Fruit fly (Drosophila melanogaster) whole organism, embryonic: ENCODE data around the gene CG42716.

Experiments
- BtbVII ChIP-seq: fragments of 200-800 bp; sonication (Bioruptor generic); optimal IDR thresholded peaks from 3 replicates; lab custom pipeline; 2017; ENCODE audit warnings: missing biosample characterization, mild to moderate bottlenecking, missing genetic modification characterization
- C15 ChIP-seq: fragments of 200-800 bp; sonication (Bioruptor generic); IDR thresholded peaks from 3 replicates; pipeline ENCODE4 v1.3.6; 2022; ENCODE audit warnings: missing biosample characterization, missing genetic modification characterization
- CG10366 ChIP-seq: fragments of 200-800 bp; sonication (Bioruptor generic); IDR thresholded peaks from 2 replicates; pipeline ENCODE4 v1.3.6; 2022; ENCODE audit warnings: missing biosample characterization, missing genetic modification characterization
- CG10654 ChIP-seq: fragments of 200-800 bp; sonication (Bioruptor generic); optimal IDR thresholded peaks from 2 replicates; lab custom pipeline; 2016; ENCODE audit warnings: missing biosample characterization, missing genetic modification characterization
- CG11247 ChIP-seq: fragments of 200-800 bp; sonication (Bioruptor generic); IDR thresholded peaks from 2 replicates; pipeline ENCODE4 v1.3.6; 2022; ENCODE audit warnings: missing biosample characterization, missing genetic modification characterization
- CG15011 ChIP-seq: fragments of 200-800 bp; sonication (Bioruptor generic); optimal IDR thresholded peaks from 3 replicates; lab custom pipeline; 2018; ENCODE audit warnings: missing biosample characterization, mild to moderate bottlenecking, missing genetic modification characterization
- CG16863 ChIP-seq: fragments of 200-800 bp; sonication (Bioruptor generic); optimal IDR thresholded peaks from 3 replicates; lab custom pipeline; 2016; ENCODE audit warnings: missing biosample characterization, missing genetic modification characterization
- CG17186 ChIP-seq: fragments of 200-800 bp; sonication (Bioruptor generic); optimal IDR thresholded peaks from 3 replicates; lab custom pipeline; 2017; ENCODE audit warnings: missing biosample characterization, missing genetic modification reagents, missing genetic modification characterization
- CG17359 ChIP-seq: fragments of 200-800 bp; sonication (Bioruptor generic); optimal IDR thresholded peaks from 3 replicates; lab custom pipeline; 2018; ENCODE audit warnings: missing biosample characterization, mild to moderate bottlenecking, missing genetic modification characterization, moderate library complexity
- CG17802 ChIP-seq: fragments of 200-800 bp; sonication (Bioruptor generic); optimal IDR thresholded peaks from 2 replicates; lab custom pipeline; 2018; ENCODE audit warnings: missing biosample characterization, mild to moderate bottlenecking, missing genetic modification characterization, moderate library complexity
- CG2202 ChIP-seq: fragments of 200-800 bp; sonication (Bioruptor generic); optimal IDR thresholded peaks from 2 replicates; lab custom pipeline; 2018; ENCODE audit warnings: missing biosample characterization, mild to moderate bottlenecking, missing genetic modification characterization
- CG32767 ChIP-seq: fragments of 200-800 bp; sonication (Bioruptor generic); IDR thresholded peaks from 2 replicates; pipeline ENCODE4 v1.3.6; 2022; ENCODE audit warnings: missing biosample characterization, missing genetic modification characterization
- CG4282 ChIP-seq: fragments of 200-800 bp; sonication (Bioruptor generic); optimal IDR thresholded peaks from 2 replicates; lab custom pipeline; 2016; ENCODE audit warnings: missing biosample characterization, missing genetic modification characterization
- CG7745 ChIP-seq: fragments of 200-800 bp; sonication (Bioruptor generic); optimal IDR thresholded peaks from 2 replicates; lab custom pipeline; 2018; ENCODE audit warnings: missing biosample characterization, mild to moderate bottlenecking, missing genetic modification characterization, moderate library complexity
- CG8089 ChIP-seq: fragments of 200-800 bp; sonication (Bioruptor generic); optimal IDR thresholded peaks from 3 replicates; lab custom pipeline; 2016; ENCODE audit warnings: missing biosample characterization, missing genetic modification characterization
- CG9817 ChIP-seq: fragments of 200-800 bp; sonication (Bioruptor generic); optimal IDR thresholded peaks from 2 replicates; lab custom pipeline; 2018; ENCODE audit warnings: missing biosample characterization, mild to moderate bottlenecking, missing genetic modification characterization, moderate library complexity
- Dfd ChIP-seq, 2 experiments: fragments of >200 bp; optimal IDR thresholded peaks; 2 replicates each; lab custom pipeline; 2017; ENCODE audit warnings: missing biosample characterization in 2 of 2, missing genetic modification characterization in 2 of 2
- Dip2 ChIP-seq: fragments of 200-800 bp; sonication (Bioruptor generic); IDR thresholded peaks from 2 replicates; pipeline ENCODE4 v1.3.6; 2022; ENCODE audit warnings: missing biosample characterization, missing genetic modification characterization
- Doc2 ChIP-seq: fragments of 200-800 bp; sonication (Bioruptor generic); IDR thresholded peaks from 2 replicates; pipeline ENCODE4 v1.3.6; 2022; ENCODE audit warnings: missing biosample characterization, missing genetic modification characterization
- Dp ChIP-seq: fragments of 200-800 bp; sonication (Bioruptor generic); optimal IDR thresholded peaks from 2 replicates; lab custom pipeline; 2018; ENCODE audit warnings: missing biosample characterization, mild to moderate bottlenecking, missing genetic modification characterization, moderate library complexity
- Eip74EF ChIP-seq, 2 experiments: fragments of 200-800 bp in 1 of 2; fragments of >200 bp in 1 of 2; sonication (Bioruptor generic) in 1 of 2; optimal IDR thresholded peaks; 2 replicates each; lab custom pipeline; 2017 to 2019; ENCODE audit warnings: missing biosample characterization in 2 of 2, missing genetic modification characterization in 2 of 2, mild to moderate bottlenecking in 1 of 2, moderate library complexity in 1 of 2
- GATAe ChIP-seq: fragments of 200-800 bp; sonication (Bioruptor generic); conservative IDR thresholded peaks from 2 replicates; pipeline ENCODE4 v1.3.6; 2022; ENCODE audit warnings: missing biosample characterization, missing genetic modification characterization
- Gsc ChIP-seq: fragments of 200-800 bp; sonication (Bioruptor generic); IDR thresholded peaks from 2 replicates; pipeline ENCODE4 v1.3.6; 2022; ENCODE audit warnings: missing biosample characterization, missing genetic modification characterization
- HHEX ChIP-seq: fragments of 200-800 bp; sonication (Bioruptor generic); optimal IDR thresholded peaks from 3 replicates; lab custom pipeline; 2017; ENCODE audit warnings: missing biosample characterization, mild to moderate bottlenecking, missing genetic modification characterization, missing genetic modification reagents
- HLH3B ChIP-seq: fragments of 200-800 bp; sonication (Bioruptor generic); IDR thresholded peaks from 2 replicates; pipeline ENCODE4 v1.3.6; 2022; ENCODE audit warnings: missing biosample characterization, missing genetic modification characterization
- Hr39 ChIP-seq: fragments of >200 bp; optimal IDR thresholded peaks from 2 replicates; lab custom pipeline; 2017
- Hsf ChIP-seq: fragments of 200-800 bp; sonication (Bioruptor generic); optimal IDR thresholded peaks from 3 replicates; lab custom pipeline; 2016; ENCODE audit warnings: missing biosample characterization, missing genetic modification characterization
- MESR4 ChIP-seq: fragments of 200-800 bp; sonication (Bioruptor generic); optimal IDR thresholded peaks from 2 replicates; lab custom pipeline; 2018; ENCODE audit warnings: missing biosample characterization, mild to moderate bottlenecking, missing genetic modification characterization, moderate library complexity
- Mad ChIP-seq: fragments of 200-800 bp; sonication (Bioruptor generic); optimal IDR thresholded peaks from 2 replicates; lab custom pipeline; 2016; ENCODE audit warnings: missing biosample characterization, missing genetic modification characterization
- Pdp1 ChIP-seq, 2 experiments: fragments of 200-800 bp; sonication (Bioruptor generic); optimal IDR thresholded peaks; 3 replicates each; lab custom pipeline; 2016; ENCODE audit warnings: missing biosample characterization in 2 of 2, missing genetic modification characterization in 2 of 2, mild to moderate bottlenecking in 1 of 2, moderate library complexity in 1 of 2
- Rx ChIP-seq: fragments of 200-800 bp; sonication (Bioruptor generic); IDR thresholded peaks from 2 replicates; pipeline ENCODE4 v1.3.6; 2022; ENCODE audit warnings: missing biosample characterization, missing genetic modification characterization
- Sry-δ ChIP-seq: fragments of 200-800 bp; sonication (Bioruptor generic); optimal IDR thresholded peaks from 2 replicates; lab custom pipeline; 2016; ENCODE audit warnings: missing biosample characterization, missing genetic modification characterization
- Tbp ChIP-seq: fragments of >200 bp; optimal IDR thresholded peaks from 2 replicates; lab custom pipeline; 2018; ENCODE audit warnings: missing biosample characterization, missing genetic modification characterization
- bigmax ChIP-seq: fragments of 200-800 bp; sonication (Bioruptor generic); optimal IDR thresholded peaks from 2 replicates; lab custom pipeline; 2018; ENCODE audit warnings: missing biosample characterization, mild to moderate bottlenecking, missing genetic modification characterization
- ci ChIP-seq: fragments of 200-800 bp; sonication (Bioruptor generic); IDR thresholded peaks from 3 replicates; pipeline ENCODE4 v1.3.6; 2022; ENCODE audit warnings: missing biosample characterization, missing genetic modification characterization
- crc ChIP-seq: fragments of 200-800 bp; sonication (Bioruptor generic); optimal IDR thresholded peaks from 2 replicates; lab custom pipeline; 2016; ENCODE audit warnings: missing biosample characterization, missing genetic modification characterization
- crp ChIP-seq, 2 experiments: fragments of 200-800 bp; sonication (Bioruptor generic); optimal IDR thresholded peaks; 2 replicates in 1 of 2; 3 replicates in 1 of 2; lab custom pipeline; 2017; ENCODE audit warnings: missing biosample characterization in 2 of 2, missing genetic modification characterization in 2 of 2, mild to moderate bottlenecking in 1 of 2, moderate library complexity in 1 of 2
- en ChIP-seq: fragments of 200-800 bp; sonication (Bioruptor generic); optimal IDR thresholded peaks from 2 replicates; lab custom pipeline; 2016; ENCODE audit warnings: missing biosample characterization, missing genetic modification characterization
- her ChIP-seq: fragments of 200-800 bp; sonication (Bioruptor generic); optimal IDR thresholded peaks from 2 replicates; lab custom pipeline; 2016; ENCODE audit warnings: missing biosample characterization, missing genetic modification characterization
- hth ChIP-seq: fragments of >200 bp; optimal IDR thresholded peaks from 2 replicates; lab custom pipeline; 2017; ENCODE audit warnings: inconsistent platforms
- lilli ChIP-seq: fragments of 200-800 bp; sonication (Bioruptor generic); optimal IDR thresholded peaks from 3 replicates; lab custom pipeline; 2016; ENCODE audit warnings: missing biosample characterization, missing genetic modification characterization
- lov ChIP-seq, 2 experiments: fragments of 200-800 bp in 1 of 2; fragments of >200 bp in 1 of 2; sonication (Bioruptor generic) in 1 of 2; IDR thresholded peaks in 1 of 2; optimal IDR thresholded peaks in 1 of 2; 2 replicates in 1 of 2; 3 replicates in 1 of 2; pipeline versions ENCODE4 v1.3.6 to Lab custom; 2017 to 2022; ENCODE audit warnings: missing biosample characterization in 1 of 2, missing genetic modification characterization in 1 of 2
- otp ChIP-seq: fragments of 200-800 bp; sonication (Bioruptor generic); IDR thresholded peaks from 3 replicates; pipeline ENCODE4, ENCODE4 v1.3.6; 2022; ENCODE audit warnings: missing biosample characterization, missing genetic modification characterization
- ranshi ChIP-seq: fragments of 200-800 bp; sonication (Bioruptor generic); IDR thresholded peaks from 2 replicates; pipeline ENCODE4 v1.3.6; 2022; ENCODE audit warnings: missing biosample characterization, missing genetic modification characterization
- sisA ChIP-seq: fragments of 200-800 bp; sonication (Bioruptor generic); IDR thresholded peaks from 2 replicates; pipeline ENCODE4 v1.3.6; 2022; ENCODE audit warnings: missing biosample characterization, missing genetic modification characterization
- slp2 ChIP-seq: fragments of 200-800 bp; sonication (Bioruptor generic); optimal IDR thresholded peaks from 2 replicates; lab custom pipeline; 2016; ENCODE audit warnings: missing biosample characterization, missing genetic modification characterization
- ssp ChIP-seq: fragments of 200-800 bp; sonication (Bioruptor generic); IDR thresholded peaks from 2 replicates; pipeline ENCODE4 v1.3.6; 2022; ENCODE audit warnings: missing biosample characterization, missing genetic modification characterization
- tll ChIP-seq, 2 experiments: fragments of 200-800 bp in 1 of 2; fragments of >200 bp in 1 of 2; sonication (Bioruptor generic) in 1 of 2; optimal IDR thresholded peaks; 2 replicates each; lab custom pipeline; 2017 to 2019; ENCODE audit warnings: missing biosample characterization in 2 of 2, missing genetic modification characterization in 2 of 2, mild to moderate bottlenecking in 1 of 2, moderate library complexity in 1 of 2
- tx ChIP-seq: fragments of 200-800 bp; sonication (Bioruptor generic); optimal IDR thresholded peaks from 2 replicates; lab custom pipeline; 2016; ENCODE audit warnings: missing biosample characterization, missing genetic modification characterization
- zfh1 ChIP-seq: fragments of 200-800 bp; sonication (Bioruptor generic); IDR thresholded peaks from 3 replicates; pipeline ENCODE4 v1.3.6; 2022; ENCODE audit warnings: missing biosample characterization, missing genetic modification characterization
- zfh2 ChIP-seq: fragments of 200-800 bp; sonication (Bioruptor generic); optimal IDR thresholded peaks from 2 replicates; lab custom pipeline; 2016; ENCODE audit warnings: missing biosample characterization, missing genetic modification characterization

CG42716 gene

DNA sequence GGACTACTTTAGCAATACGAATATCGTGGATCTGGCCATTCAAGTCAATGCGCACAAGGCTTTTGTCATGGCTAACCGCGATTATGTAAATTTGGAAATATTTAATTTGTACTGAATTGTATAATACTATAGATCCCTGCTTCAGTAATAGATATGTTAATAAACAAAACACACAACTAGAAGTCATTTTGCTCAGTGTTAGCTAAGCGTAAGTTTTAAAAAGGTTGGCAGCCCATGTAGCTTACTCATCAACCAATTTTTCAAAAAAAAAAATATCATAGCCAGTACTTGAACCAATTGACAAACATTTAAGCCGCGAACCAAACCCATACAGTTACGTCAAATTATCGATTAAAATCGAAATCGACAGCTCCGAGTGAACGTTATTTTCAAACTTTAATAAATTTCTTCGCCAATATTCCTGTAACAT, 3.5 kb downstream of the CG42716 start (continued):
- TF ChIP-seq CG32767 (GFP tag; lab: Robert Waterston, UW) (no peak), lov (optimal IDR thresholded peaks at IDR 0.05; lab: Kevin White, UChicago) (no peak), lov (GFP tag; IDR thresholded peaks at IDR 0.05; lab: Robert Waterston, UW) (peak; percentile 76; the same call in 2 of the 3 replicates), bigmax (peak; percentile 11), Sry-δ (GFP tag; lab: Kevin White, UChicago) (peak; percentile 77), Tbp (no peak), HHEX (GFP tag; lab: Kevin White, UChicago) (peak; percentile 75), Dp (peak; percentile 62), CG17359 (peak; percentile 74), Rx (GFP tag; lab: Robert Waterston, UW) (peak; percentile 53; the same call in 1 of the 2 replicates), CG11247 (peak; percentile 70), ranshi (GFP tag; lab: Robert Waterston, UW) (peak; percentile 78; the same call in 1 of the 2 replicates), BtbVII (peak; percentile 33), her (GFP tag; lab: Kevin White, UChicago) (peak; percentile 71), Pdp1 (GFP tag; optimal IDR thresholded peaks at IDR 0.05; lab: Kevin White, UChicago) (peak; percentile 80 to 86), ssp (GFP tag; lab: Robert Waterston, UW) (peak; percentile 65; the same call in 1 of the 2 replicates), CG15011 (no peak), CG10366 (GFP tag; lab: Robert Waterston, UW) (peak; percentile 75), otp (GFP tag; lab: Robert Waterston, UW) (peak; percentile 60; the same call in 1 of the 3 replicates), sisA (GFP tag; lab: Robert Waterston, UW) (peak; percentile 81), Eip74EF (GFP tag; optimal IDR thresholded peaks at IDR 0.05; lab: Kevin White, UChicago) (peak in 1 of 2 experiments; percentile 65), MESR4 (GFP tag; lab: Kevin White, UChicago) (peak; percentile 45), zfh2 (GFP tag; lab: Kevin White, UChicago) (peak; percentile 62), Dfd (GFP tag; optimal IDR thresholded peaks at IDR 0.05; lab: Kevin White, UChicago) (no peak), lilli (peak; percentile 87), tx (GFP tag; lab: Kevin White, UChicago) (peak; percentile 43), CG8089 (peak; percentile 45), Mad (GFP tag; lab: Kevin White, UChicago) (peak; percentile 69), CG2202 (tag; lab: Kevin White, UChicago) (peak; percentile 42), CG17802 (tag; lab: Kevin White, UChicago) (peak; percentile 4), CG17186 (GFP tag; lab: Kevin White, UChicago) (peak; percentile 53), Dip2 (GFP tag; lab: Robert Waterston, UW) (no peak), CG16863 (GFP tag; lab: Kevin White, UChicago) (peak; percentile 56), Hsf (GFP tag; lab: Kevin White, UChicago) (peak; percentile 79), hth (lab: Kevin White, UChicago) (no peak)

DNA sequence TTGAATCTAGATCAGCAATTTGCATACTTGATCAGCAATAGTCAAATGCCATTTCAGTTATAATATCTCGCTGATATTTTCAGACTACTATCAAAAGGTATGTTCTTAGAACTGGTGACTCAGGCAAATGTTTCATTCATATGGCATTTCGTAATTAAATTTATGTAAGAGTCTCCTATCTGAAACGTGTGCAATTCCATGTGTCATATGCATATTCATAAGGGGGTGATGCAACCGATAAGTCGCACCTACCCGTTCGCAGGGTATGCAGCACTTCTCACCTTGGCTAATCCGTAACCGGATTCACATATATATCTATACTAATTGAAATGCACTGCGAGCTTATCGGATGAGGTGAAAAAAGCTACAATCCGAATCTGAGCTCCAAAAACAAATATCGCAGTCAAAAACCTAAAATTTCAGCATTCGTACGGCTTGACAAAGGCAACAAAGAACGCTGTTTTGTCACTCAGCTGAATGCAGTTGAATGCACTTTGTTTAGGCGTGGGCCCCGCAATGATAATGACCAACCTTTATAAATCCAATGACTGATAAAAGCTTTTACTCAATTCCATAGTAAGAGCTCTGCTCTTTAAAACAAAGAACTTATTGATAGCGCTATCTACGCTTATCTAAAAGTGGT, 4.2 kb downstream of the CG42716 start:
- TF ChIP-seq Hr39 (lab: Kevin White, UChicago), result no peak
- no peak for TF ChIP-seq en (GFP tag; lab: Kevin White, UChicago)
- TF ChIP-seq tll (GFP tag; optimal IDR thresholded peaks at IDR 0.05; lab: Kevin White, UChicago), result no peak
- no peak for TF ChIP-seq GATAe (GFP tag; lab: Robert Waterston, UW)
- TF ChIP-seq Gsc (GFP tag; lab: Robert Waterston, UW), result no peak
- no peak for TF ChIP-seq BtbVII
- no peak for TF ChIP-seq C15
- no peak for TF ChIP-seq CG9817 (tag; lab: Kevin White, UChicago)
- no peak for TF ChIP-seq Doc2 (GFP tag; lab: Robert Waterston, UW)
- no peak for TF ChIP-seq slp2 (GFP tag; lab: Kevin White, UChicago)
- peak; percentile 4; the same call in 1 of the 2 replicates for TF ChIP-seq HLH3B
- no peak for TF ChIP-seq crc (GFP tag; lab: Kevin White, UChicago)
- no peak for TF ChIP-seq CG4282 (GFP tag; lab: Kevin White, UChicago)
- TF ChIP-seq zfh1, result peak; percentile 43; the same call in 1 of the 3 replicates
- TF ChIP-seq CG7745 (tag; lab: Kevin White, UChicago), result no peak
- no peak for TF ChIP-seq CG10654
- no peak for TF ChIP-seq crp (GFP tag; optimal IDR thresholded peaks at IDR 0.05; lab: Kevin White, UChicago)
- TF ChIP-seq ci, result peak; percentile 59; the same call in 1 of the 3 replicates
